Worm (Caenorhabditis elegans): ENCODE measurements around the gene T01B4.3.

T01B4.3 gene

DNA sequence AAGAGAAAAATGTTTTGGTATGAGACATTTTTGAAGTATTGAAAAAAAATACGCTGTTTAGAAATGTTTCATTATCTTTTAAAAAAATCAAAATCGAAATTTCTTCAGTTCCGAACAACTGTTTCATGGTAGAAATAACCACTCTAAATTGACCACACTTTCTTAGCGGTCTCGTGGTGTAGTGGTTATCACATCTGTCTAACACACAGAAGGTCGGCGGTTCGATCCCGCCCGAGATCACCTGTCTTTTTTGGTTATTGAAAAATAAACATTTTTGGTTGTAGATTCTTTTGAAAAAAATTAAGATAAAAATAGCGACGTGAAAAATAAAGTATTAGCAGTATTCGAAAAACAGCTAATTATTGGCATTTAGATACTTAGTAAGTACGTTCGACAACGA, 17.1 kb downstream of the T01B4.3 start (continued):
- TF ChIP-seq dpl-1 (GFP tag; optimal IDR thresholded peaks at IDR 0.05) = peak; percentile 5
- peak; percentile 60 for TF ChIP-seq hlh-30 (tag; optimal IDR thresholded peaks at IDR 0.05; ENCODE audit: insufficient read depth)
- TF ChIP-seq zip-2 (tag; optimal IDR thresholded peaks at IDR 0.05) = peak; percentile 18
- peak; percentile 60 for TF ChIP-seq T26A8.4 (GFP tag; IDR thresholded peaks at IDR 0.05)
- peak; percentile 73 for TF ChIP-seq egl-43 (GFP tag; IDR thresholded peaks at IDR 0.05)
- no peak for TF ChIP-seq egl-27 (tag; optimal IDR thresholded peaks at IDR 0.05)
- TF ChIP-seq lin-38 (GFP tag; IDR thresholded peaks at IDR 0.05) = peak; percentile 74
- TF ChIP-seq nhr-237 (tag; optimal IDR thresholded peaks at IDR 0.05) = no peak
- peak; percentile 60; the same call in 1 of the 2 replicates for TF ChIP-seq ctbp-1 (GFP tag; IDR thresholded peaks at IDR 0.05)
- TF ChIP-seq set-16 (GFP tag; IDR thresholded peaks at IDR 0.05) = no peak
- TF ChIP-seq aha-1 (tag) = no peak
- peak in 1 of 2 experiments; percentile 77 for TF ChIP-seq daf-16 (GFP tag; optimal IDR thresholded peaks at IDR 0.05)
- TF ChIP-seq daf-16 (tag; optimal IDR thresholded peaks at IDR 0.05) = peak; percentile 59
- TF ChIP-seq pqm-1 (tag; optimal IDR thresholded peaks at IDR 0.05) = no peak
- TF ChIP-seq nhr-111 (GFP tag; optimal IDR thresholded peaks at IDR 0.05) = no peak
- peak; percentile 57; the same call in 1 of the 2 replicates for TF ChIP-seq F44E2.7 (GFP tag; IDR thresholded peaks at IDR 0.05)
- TF ChIP-seq D1046.2 (GFP tag; IDR thresholded peaks at IDR 0.05) = no peak
- TF ChIP-seq tag-97 (GFP tag; IDR thresholded peaks at IDR 0.05) = no peak
- no peak for TF ChIP-seq aly-2 (tag; optimal IDR thresholded peaks at IDR 0.05)
- peak; percentile 64 for TF ChIP-seq dmd-6 (GFP tag; IDR thresholded peaks at IDR 0.05)
- no peak for TF ChIP-seq tra-1 (GFP tag; IDR thresholded peaks at IDR 0.05)
- 0 out of 2 replicates have a peak, but pooled peaks have one; percentile 25 for TF ChIP-seq ceh-20 (GFP tag; IDR thresholded peaks at IDR 0.05)
- peak; percentile 12 for TF ChIP-seq nhr-28 (tag; optimal IDR thresholded peaks at IDR 0.05)
- TF ChIP-seq daf-19 (GFP tag; conservative IDR thresholded peaks at IDR 0.05) = no peak
- no peak for TF ChIP-seq lin-29 (GFP tag; IDR thresholded peaks at IDR 0.05)
- TF ChIP-seq Y75B8A.6 (GFP tag; IDR thresholded peaks at IDR 0.05) = no peak
- no peak for TF ChIP-seq ces-1 (GFP tag; optimal IDR thresholded peaks at IDR 0.05)
- peak; percentile 65 for TF ChIP-seq dve-1 (tag; optimal IDR thresholded peaks at IDR 0.05; ENCODE audit: insufficient read depth)
- no peak for TF ChIP-seq fos-1 (tag; optimal IDR thresholded peaks at IDR 0.05)
- TF ChIP-seq vab-7 (GFP tag; IDR thresholded peaks at IDR 0.05) = peak; percentile 70; the same call in 1 of the 2 replicates
- TF ChIP-seq arid-1 (GFP tag; conservative IDR thresholded peaks at IDR 0.05) = no peak
- no peak for TF ChIP-seq mdt-29 (GFP tag; IDR thresholded peaks at IDR 0.05)
- TF ChIP-seq spr-3 (GFP tag; optimal IDR thresholded peaks at IDR 0.05) = no peak
- TF ChIP-seq ztf-11 (tag; optimal IDR thresholded peaks at IDR 0.05) = no peak
- peak; percentile 34; the same call in 1 of the 2 replicates for TF ChIP-seq ceh-44 (GFP tag; IDR thresholded peaks at IDR 0.05)
- no peak for TF ChIP-seq F10B5.3 (tag; optimal IDR thresholded peaks at IDR 0.05)
- peak; percentile 59; the same call in 1 of the 2 replicates for TF ChIP-seq Y48G9A.11 (GFP tag; IDR thresholded peaks at IDR 0.05)
- no peak for TF ChIP-seq nhr-10 (tag; optimal IDR thresholded peaks at IDR 0.05)
- peak; percentile 76 for TF ChIP-seq snpc-1.2 (GFP tag; IDR thresholded peaks at IDR 0.05)
- no peak for TF ChIP-seq skn-1 (tag; optimal IDR thresholded peaks at IDR 0.05)
- peak; percentile 56 for TF ChIP-seq hmg-1.1 (GFP tag; IDR thresholded peaks at IDR 0.05)
- 0 out of 2 replicates have a peak, but pooled peaks have one; percentile 28 for TF ChIP-seq F26F4.8 (GFP tag; conservative IDR thresholded peaks at IDR 0.05)
- TF ChIP-seq nhr-48 (tag; optimal IDR thresholded peaks at IDR 0.05) = peak; percentile 2
- TF ChIP-seq ceh-28 (tag; optimal IDR thresholded peaks at IDR 0.05) = no peak
- no peak for TF ChIP-seq cey-2 (tag; optimal IDR thresholded peaks at IDR 0.05; ENCODE audit: borderline replicate concordance, insufficient read depth)
- peak; percentile 25 for TF ChIP-seq F49E8.2 (tag; optimal IDR thresholded peaks at IDR 0.05; ENCODE audit: borderline replicate concordance)
- TF ChIP-seq lsy-2 (tag; optimal IDR thresholded peaks at IDR 0.05) = no peak
- TF ChIP-seq nhr-77 (tag; optimal IDR thresholded peaks at IDR 0.05) = no peak
- TF ChIP-seq php-3 (GFP tag; IDR thresholded peaks at IDR 0.05) = peak; percentile 36; the same call in 1 of the 2 replicates
- no peak for TF ChIP-seq ceh-62 (tag; optimal IDR thresholded peaks at IDR 0.05)
- TF ChIP-seq ZK337.2 (GFP tag; IDR thresholded peaks at IDR 0.05) = no peak
- no peak for TF ChIP-seq lir-3 (tag; optimal IDR thresholded peaks at IDR 0.05)
